Fruit fly (Drosophila melanogaster) whole organism, embryonic: Measurements from ENCODE around the gene Pis.
A peak's percentile ranks its signal among the peaks of the same experiment; 100 is the strongest.

Experiments
- ATbp ChIP-seq: fragments of 200-800 bp; sonication (Bioruptor generic); optimal IDR thresholded peaks from 2 replicates; lab custom pipeline; 2017; ENCODE audit warnings: missing biosample characterization, mild to moderate bottlenecking, missing genetic modification characterization, missing genetic modification reagents
- Abd-B ChIP-seq: fragments of 200-800 bp; sonication (Bioruptor generic); optimal IDR thresholded peaks from 2 replicates; lab custom pipeline; 2018; ENCODE audit warnings: missing biosample characterization, mild to moderate bottlenecking, missing genetic modification characterization, moderate library complexity
- Aef1 ChIP-seq: fragments of 200-800 bp; sonication (Bioruptor generic); IDR thresholded peaks from 3 replicates; pipeline ENCODE4 v1.3.6; 2022; ENCODE audit warnings: missing biosample characterization, missing genetic modification characterization
- Bteb2 ChIP-seq: fragments of 200-800 bp; sonication (Bioruptor generic); optimal IDR thresholded peaks from 2 replicates; lab custom pipeline; 2016; ENCODE audit warnings: missing biosample characterization, missing genetic modification characterization
- C15 ChIP-seq: fragments of 200-800 bp; sonication (Bioruptor generic); IDR thresholded peaks from 3 replicates; pipeline ENCODE4 v1.3.6; 2022; ENCODE audit warnings: missing biosample characterization, missing genetic modification characterization
- CG10462 ChIP-seq: fragments of 200-800 bp; sonication (Bioruptor generic); optimal IDR thresholded peaks from 2 replicates; lab custom pipeline; 2016; ENCODE audit warnings: missing biosample characterization, missing genetic modification characterization
- CG11093 ChIP-seq: fragments of 200-800 bp; sonication (Bioruptor generic); IDR thresholded peaks from 3 replicates; pipeline ENCODE4 v1.3.6; 2022; ENCODE audit warnings: missing biosample characterization, missing genetic modification characterization
- CG11247 ChIP-seq: fragments of 200-800 bp; sonication (Bioruptor generic); IDR thresholded peaks from 2 replicates; pipeline ENCODE4 v1.3.6; 2022; ENCODE audit warnings: missing biosample characterization, missing genetic modification characterization
- CG12236 ChIP-seq: fragments of 200-800 bp; sonication (Bioruptor generic); optimal IDR thresholded peaks from 2 replicates; lab custom pipeline; 2016; ENCODE audit warnings: missing biosample characterization, missing genetic modification characterization
- CG15011 ChIP-seq: fragments of 200-800 bp; sonication (Bioruptor generic); optimal IDR thresholded peaks from 3 replicates; lab custom pipeline; 2018; ENCODE audit warnings: missing biosample characterization, mild to moderate bottlenecking, missing genetic modification characterization
- CG17612 ChIP-seq: fragments of 200-800 bp; sonication (Bioruptor generic); IDR thresholded peaks from 2 replicates; pipeline ENCODE4 v1.3.6; 2022; ENCODE audit warnings: missing biosample characterization, missing genetic modification characterization
- CG17912 ChIP-seq: fragments of 200-800 bp; sonication (Bioruptor generic); optimal IDR thresholded peaks from 2 replicates; lab custom pipeline; 2018; ENCODE audit warnings: missing biosample characterization, mild to moderate bottlenecking, missing genetic modification characterization
- CG18476 ChIP-seq: fragments of 200-800 bp; sonication (Bioruptor generic); optimal IDR thresholded peaks from 2 replicates; lab custom pipeline; 2016; ENCODE audit warnings: missing biosample characterization, mild to moderate bottlenecking, missing genetic modification characterization
- CG18619 ChIP-seq: fragments of 200-800 bp; sonication (Bioruptor generic); optimal IDR thresholded peaks from 3 replicates; lab custom pipeline; 2017; ENCODE audit warnings: missing biosample characterization, mild to moderate bottlenecking, missing genetic modification characterization
- CG2202 ChIP-seq: fragments of 200-800 bp; sonication (Bioruptor generic); optimal IDR thresholded peaks from 2 replicates; lab custom pipeline; 2018; ENCODE audit warnings: missing biosample characterization, mild to moderate bottlenecking, missing genetic modification characterization
- CG33557 ChIP-seq: fragments of 200-800 bp; sonication (Bioruptor generic); optimal IDR thresholded peaks from 2 replicates; lab custom pipeline; 2019; ENCODE audit warnings: missing biosample characterization, mild to moderate bottlenecking, missing genetic modification characterization, moderate library complexity
- CG43689 ChIP-seq: fragments of 200-800 bp; sonication (Bioruptor generic); IDR thresholded peaks from 2 replicates; pipeline ENCODE4 v1.3.6; 2022; ENCODE audit warnings: missing biosample characterization, missing genetic modification characterization
- CG4424 ChIP-seq: fragments of 200-800 bp; sonication (Bioruptor generic); optimal IDR thresholded peaks from 3 replicates; lab custom pipeline; 2016; ENCODE audit warnings: missing biosample characterization, missing genetic modification characterization
- CG6689 ChIP-seq: fragments of 200-800 bp; sonication (Bioruptor generic); IDR thresholded peaks from 2 replicates; pipeline ENCODE4 v1.3.6; 2022; ENCODE audit warnings: missing biosample characterization, missing genetic modification characterization
- CG8478 ChIP-seq: fragments of >200 bp; optimal IDR thresholded peaks from 2 replicates; lab custom pipeline; 2018
- CG9817 ChIP-seq: fragments of 200-800 bp; sonication (Bioruptor generic); optimal IDR thresholded peaks from 2 replicates; lab custom pipeline; 2018; ENCODE audit warnings: missing biosample characterization, mild to moderate bottlenecking, missing genetic modification characterization, moderate library complexity
- Camta ChIP-seq: fragments of 200-800 bp; sonication (Bioruptor generic); optimal IDR thresholded peaks from 2 replicates; lab custom pipeline; 2016; ENCODE audit warnings: missing biosample characterization, missing genetic modification characterization
- CkIIα-i1 ChIP-seq: fragments of 200-800 bp; sonication (Bioruptor generic); IDR thresholded peaks from 2 replicates; pipeline ENCODE4 v1.3.6; 2022; ENCODE audit warnings: missing biosample characterization, missing genetic modification characterization
- Dp ChIP-seq: fragments of 200-800 bp; sonication (Bioruptor generic); optimal IDR thresholded peaks from 2 replicates; lab custom pipeline; 2018; ENCODE audit warnings: missing biosample characterization, mild to moderate bottlenecking, missing genetic modification characterization, moderate library complexity
- ERR ChIP-seq: fragments of 200-800 bp; sonication (Bioruptor generic); optimal IDR thresholded peaks from 2 replicates; lab custom pipeline; 2016; ENCODE audit warnings: missing biosample characterization, missing genetic modification characterization
- Ets97D ChIP-seq: fragments of 200-800 bp; sonication (Bioruptor generic); optimal IDR thresholded peaks from 3 replicates; lab custom pipeline; 2016; ENCODE audit warnings: missing biosample characterization, missing genetic modification characterization
- Optix ChIP-seq: fragments of 200-800 bp; sonication (Bioruptor generic); IDR thresholded peaks from 3 replicates; pipeline ENCODE4 v1.3.6; 2022; ENCODE audit warnings: missing biosample characterization, missing genetic modification characterization
- Scr ChIP-seq: fragments of 200-800 bp; sonication (Bioruptor generic); IDR thresholded peaks from 2 replicates; pipeline ENCODE4 v1.3.6; 2022; ENCODE audit warnings: missing biosample characterization, missing genetic modification characterization; ENCODE audit not compliant: partially characterized antibody
- Side ChIP-seq: fragments of 200-800 bp; sonication (Bioruptor generic); optimal IDR thresholded peaks from 2 replicates; lab custom pipeline; 2016; ENCODE audit warnings: missing biosample characterization, missing genetic modification characterization
- Vsx1 ChIP-seq: fragments of 200-800 bp; sonication (Bioruptor generic); optimal IDR thresholded peaks from 2 replicates; lab custom pipeline; 2017; ENCODE audit warnings: missing biosample characterization, mild to moderate bottlenecking, missing genetic modification characterization, missing genetic modification reagents
- ato ChIP-seq: fragments of 200-800 bp; sonication (Bioruptor generic); IDR thresholded peaks from 2 replicates; pipeline ENCODE4 v1.3.6; 2022; ENCODE audit warnings: missing biosample characterization, missing genetic modification characterization; ENCODE audit not compliant: partially characterized antibody
- bsh ChIP-seq, 2 experiments: fragments of 200-800 bp; sonication (Bioruptor generic); optimal IDR thresholded peaks; 2 replicates each; lab custom pipeline; 2017 to 2018; ENCODE audit warnings: mild to moderate bottlenecking in 2 of 2, missing biosample characterization in 2 of 2, missing genetic modification characterization in 2 of 2, moderate library complexity in 1 of 2
- chn ChIP-seq: fragments of 200-800 bp; sonication (Bioruptor generic); optimal IDR thresholded peaks from 2 replicates; lab custom pipeline; 2016; ENCODE audit warnings: missing biosample characterization, missing genetic modification characterization
- ci ChIP-seq: fragments of 200-800 bp; sonication (Bioruptor generic); IDR thresholded peaks from 3 replicates; pipeline ENCODE4 v1.3.6; 2022; ENCODE audit warnings: missing biosample characterization, missing genetic modification characterization
- da ChIP-seq: fragments of 200-800 bp; sonication (Bioruptor generic); optimal IDR thresholded peaks from 2 replicates; lab custom pipeline; 2016; ENCODE audit warnings: missing biosample characterization, missing genetic modification characterization
- danr ChIP-seq: fragments of 200-800 bp; sonication (Bioruptor generic); IDR thresholded peaks from 2 replicates; pipeline ENCODE4 v1.3.6; 2022; ENCODE audit warnings: missing biosample characterization, missing genetic modification characterization
- disco-r ChIP-seq: fragments of 200-800 bp; sonication (Bioruptor generic); optimal IDR thresholded peaks from 2 replicates; lab custom pipeline; 2016; ENCODE audit warnings: missing biosample characterization, missing genetic modification characterization
- dm ChIP-seq: fragments of 200-800 bp; sonication (Bioruptor generic); optimal IDR thresholded peaks from 3 replicates; lab custom pipeline; 2016; ENCODE audit warnings: missing biosample characterization, missing genetic modification characterization
- dmrt11E ChIP-seq: fragments of 200-800 bp; sonication (Bioruptor generic); optimal IDR thresholded peaks from 3 replicates; lab custom pipeline; 2018; ENCODE audit warnings: missing biosample characterization, mild to moderate bottlenecking, missing genetic modification characterization, moderate library complexity
- emc ChIP-seq: fragments of 200-800 bp; sonication (Bioruptor generic); optimal IDR thresholded peaks from 2 replicates; lab custom pipeline; 2016; ENCODE audit warnings: missing biosample characterization, missing genetic modification characterization
- grn ChIP-seq: fragments of 200-800 bp; sonication (Bioruptor generic); optimal IDR thresholded peaks from 3 replicates; lab custom pipeline; 2017; ENCODE audit warnings: missing biosample characterization, missing genetic modification characterization
- h ChIP-seq: fragments of >200 bp; optimal IDR thresholded peaks from 2 replicates; lab custom pipeline; 2017
- inv ChIP-seq: fragments of 200-800 bp; sonication (Bioruptor generic); IDR thresholded peaks from 2 replicates; pipeline ENCODE4 v1.3.6; 2022; ENCODE audit warnings: missing biosample characterization, missing genetic modification characterization; ENCODE audit not compliant: partially characterized antibody
- lov ChIP-seq, 2 experiments: fragments of 200-800 bp in 1 of 2; fragments of >200 bp in 1 of 2; sonication (Bioruptor generic) in 1 of 2; IDR thresholded peaks in 1 of 2; optimal IDR thresholded peaks in 1 of 2; 2 replicates in 1 of 2; 3 replicates in 1 of 2; pipeline versions ENCODE4 v1.3.6 to Lab custom; 2017 to 2022; ENCODE audit warnings: missing biosample characterization in 1 of 2, missing genetic modification characterization in 1 of 2
- odd ChIP-seq: fragments of 200-800 bp; sonication (Bioruptor generic); optimal IDR thresholded peaks from 2 replicates; lab custom pipeline; 2017; ENCODE audit warnings: missing biosample characterization, mild to moderate bottlenecking, missing genetic modification characterization
- psq ChIP-seq: fragments of 200-800 bp; sonication (Bioruptor generic); optimal IDR thresholded peaks from 2 replicates; lab custom pipeline; 2017; ENCODE audit warnings: missing biosample characterization, missing genetic modification characterization
- sc ChIP-seq, 3 experiments: fragments of >200 bp in 2 of 3; fragments of 200-800 bp in 1 of 3; sonication (Bioruptor generic) in 1 of 3; optimal IDR thresholded peaks; 2 replicates in 2 of 3; 3 replicates in 1 of 3; lab custom pipeline; 2017; ENCODE audit warnings: mild to moderate bottlenecking in 1 of 3, missing biosample characterization in 1 of 3, missing genetic modification characterization in 1 of 3, missing genetic modification reagents in 1 of 3
- so ChIP-seq: fragments of 200-800 bp; sonication (Bioruptor generic); IDR thresholded peaks from 3 replicates; pipeline ENCODE4 v1.3.6; 2022; ENCODE audit warnings: missing biosample characterization, missing genetic modification characterization
- sqz ChIP-seq: fragments of 200-800 bp; sonication (Bioruptor generic); optimal IDR thresholded peaks from 3 replicates; lab custom pipeline; 2018; ENCODE audit warnings: missing biosample characterization, mild to moderate bottlenecking, missing genetic modification characterization
- usp ChIP-seq: fragments of >200 bp; optimal IDR thresholded peaks from 2 replicates; lab custom pipeline; 2017; ENCODE audit warnings: missing biosample characterization, missing genetic modification characterization
- zen ChIP-seq: fragments of 200-800 bp; sonication (Bioruptor generic); optimal IDR thresholded peaks from 3 replicates; lab custom pipeline; 2018; ENCODE audit warnings: missing biosample characterization, mild to moderate bottlenecking, missing genetic modification characterization, moderate library complexity

Gene Pis

DNA sequence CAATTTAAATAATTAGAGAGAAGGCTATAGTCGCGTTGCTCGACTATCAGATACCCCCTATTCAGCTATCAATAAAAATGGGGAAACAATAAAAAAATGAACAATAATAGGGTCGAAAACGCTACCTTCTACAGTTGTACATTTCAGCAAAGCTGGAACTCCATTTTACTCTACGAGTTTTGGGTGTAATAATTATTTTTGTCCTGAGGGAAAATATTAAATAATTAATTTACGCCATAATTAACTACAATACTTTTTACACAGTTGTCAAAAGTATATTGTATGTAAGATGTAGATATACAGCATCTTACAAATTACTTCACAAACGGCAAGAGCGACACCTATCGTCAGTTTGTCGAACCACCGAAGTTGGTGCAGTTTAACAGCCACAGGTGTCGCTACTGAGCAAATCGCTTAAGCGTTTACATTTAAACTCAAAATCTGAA, 50.2 kb downstream of the Pis start (continued):
- TF ChIP-seq CkIIα-i1 (GFP tag; lab: Robert Waterston, UW), result no peak
- no peak for TF ChIP-seq C15 (GFP tag; lab: Robert Waterston, UW)
- TF ChIP-seq CG18619 (GFP tag; lab: Kevin White, UChicago), result no peak
- no peak for TF ChIP-seq ato
- TF ChIP-seq CG33557 (GFP tag; lab: Kevin White, UChicago), result no peak
- no peak for TF ChIP-seq psq
- TF ChIP-seq CG15011 (GFP tag; lab: Kevin White, UChicago), result no peak
- TF ChIP-seq Bteb2 (GFP tag; lab: Kevin White, UChicago), result no peak
- TF ChIP-seq disco-r (GFP tag; lab: Kevin White, UChicago), result no peak
- no peak for TF ChIP-seq Abd-B
- no peak for TF ChIP-seq CG8478 (lab: Kevin White, UChicago)
- no peak; the same call in 2 of the 3 replicates for TF ChIP-seq ci (GFP tag; lab: Robert Waterston, UW)
- peak; percentile 32; the same call in 1 of the 3 replicates for TF ChIP-seq Optix (GFP tag; lab: Robert Waterston, UW)
- no peak for TF ChIP-seq lov (optimal IDR thresholded peaks at IDR 0.05; lab: Kevin White, UChicago)
- peak; percentile 15; the same call in 1 of the 3 replicates for TF ChIP-seq lov (GFP tag; IDR thresholded peaks at IDR 0.05; lab: Robert Waterston, UW)
- TF ChIP-seq CG2202, result no peak
- TF ChIP-seq h (lab: Kevin White, UChicago), result no peak
- no peak for TF ChIP-seq Ets97D
- peak; percentile 61 for TF ChIP-seq zen (tag; lab: Kevin White, UChicago)
- peak; percentile 2 for TF ChIP-seq emc (GFP tag; lab: Kevin White, UChicago)
- no peak for TF ChIP-seq danr (GFP tag; lab: Robert Waterston, UW)
- TF ChIP-seq dm (GFP tag; lab: Kevin White, UChicago), result no peak
- TF ChIP-seq Scr, result peak; percentile 69
- no peak for TF ChIP-seq usp
- no peak for TF ChIP-seq CG17912 (GFP tag; lab: Kevin White, UChicago)
- no peak for TF ChIP-seq ERR (GFP tag; lab: Kevin White, UChicago)
- TF ChIP-seq CG10462, result no peak
- TF ChIP-seq chn, result no peak
- TF ChIP-seq grn, result no peak
- no peak for TF ChIP-seq so (GFP tag; lab: Robert Waterston, UW)
- TF ChIP-seq CG11247, result peak; percentile 61; the same call in 1 of the 2 replicates
- TF ChIP-seq CG11093, result no peak
- TF ChIP-seq Dp (GFP tag; lab: Kevin White, UChicago), result peak; percentile 22
- peak; percentile 55; the same call in 2 of the 3 replicates for TF ChIP-seq Aef1
- peak; percentile 37; the same call in 1 of the 2 replicates for TF ChIP-seq CG6689 (GFP tag; lab: Robert Waterston, UW)
- peak in 1 of 2 experiments; percentile 41 for TF ChIP-seq bsh (GFP tag; optimal IDR thresholded peaks at IDR 0.05; lab: Kevin White, UChicago)
- no peak for TF ChIP-seq CG12236
- TF ChIP-seq sc (optimal IDR thresholded peaks at IDR 0.05; lab: Kevin White, UChicago), result no peak
- TF ChIP-seq sc (GFP tag; optimal IDR thresholded peaks at IDR 0.05; lab: Kevin White, UChicago), result no peak
- peak; percentile 25 for TF ChIP-seq dmrt11E (tag; lab: Kevin White, UChicago)
- no peak for TF ChIP-seq Camta (GFP tag; lab: Kevin White, UChicago)
- TF ChIP-seq CG17612 (GFP tag; lab: Robert Waterston, UW), result no peak
- TF ChIP-seq inv, result peak; percentile 54
- TF ChIP-seq CG43689 (GFP tag; lab: Robert Waterston, UW), result no peak
- no peak for TF ChIP-seq odd (GFP tag; lab: Kevin White, UChicago)
- TF ChIP-seq ATbp (GFP tag; lab: Kevin White, UChicago), result no peak
- no peak for TF ChIP-seq CG18476 (GFP tag; lab: Kevin White, UChicago)
- TF ChIP-seq Side (GFP tag; lab: Kevin White, UChicago), result no peak
- TF ChIP-seq Vsx1 (GFP tag; lab: Kevin White, UChicago), result peak; percentile 78
- TF ChIP-seq CG9817 (tag; lab: Kevin White, UChicago), result peak; percentile 65
- no peak for TF ChIP-seq da (GFP tag; lab: Kevin White, UChicago)
- peak; percentile 8 for TF ChIP-seq CG4424 (GFP tag; lab: Kevin White, UChicago)
- TF ChIP-seq sqz (GFP tag; lab: Kevin White, UChicago), result no peak
